Fruit fly (Drosophila melanogaster): ENCODE data around the gene Iru.

- TF ChIP-seq CG16779 (tag; optimal IDR thresholded peaks at IDR 0.05): no peak
- no peak for TF ChIP-seq CG11902 (GFP tag; optimal IDR thresholded peaks at IDR 0.05)
- no peak for TF ChIP-seq Hr39 (GFP tag; optimal IDR thresholded peaks at IDR 0.05)
- TF ChIP-seq Ets21C (GFP tag; optimal IDR thresholded peaks at IDR 0.05): no peak
- no peak for TF ChIP-seq CG3919 (GFP tag; optimal IDR thresholded peaks at IDR 0.05)
- TF ChIP-seq Smox (GFP tag; optimal IDR thresholded peaks at IDR 0.05): no peak
These were observed at the start of gene Iru, which contains the start of gene Prosbeta3 for dm6 chr3R:9006129-9006528.
